Worm (Caenorhabditis elegans): Measurements from ENCODE around the gene sri-19.

The sri-19 gene

ce11 chrIV:11009928-11010327 is 51.8 kb downstream of the sri-19 start:
- TF ChIP-seq ceh-30 (tag; optimal IDR thresholded peaks at IDR 0.05): no peak
- no peak for TF ChIP-seq unc-86 (tag; optimal IDR thresholded peaks at IDR 0.05)
- TF ChIP-seq unc-3 (GFP tag; conservative IDR thresholded peaks at IDR 0.05): no peak
- no peak for TF ChIP-seq unc-3 (tag; optimal IDR thresholded peaks at IDR 0.05)
- TF ChIP-seq pax-1 (tag; optimal IDR thresholded peaks at IDR 0.05): no peak
- no peak for TF ChIP-seq odd-2 (tag; optimal IDR thresholded peaks at IDR 0.05)
- no peak for TF ChIP-seq madf-2 (tag; optimal IDR thresholded peaks at IDR 0.05)
